Worm (Caenorhabditis elegans): ENCODE measurements around the gene cTel54X.2.

DNA sequence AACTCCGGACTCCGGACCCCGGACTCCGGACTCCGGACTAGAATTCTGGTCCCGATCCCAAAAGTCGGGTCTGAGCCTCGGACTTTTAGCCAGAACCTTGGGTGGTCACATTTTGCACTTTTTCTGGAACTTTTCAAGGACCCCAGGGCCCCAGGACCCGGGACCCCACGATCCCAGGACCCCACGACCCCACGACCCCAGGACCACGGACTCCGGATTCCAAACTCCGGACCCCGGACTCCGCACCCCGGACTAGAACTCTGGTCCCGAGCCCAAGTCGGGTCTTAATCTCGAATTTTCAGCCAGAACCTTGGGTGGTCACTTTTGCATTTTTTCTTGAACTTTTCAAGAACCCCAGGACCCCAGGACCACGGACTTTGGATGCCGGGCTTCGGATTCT is 39.6 kb downstream of the cTel54X.2 start:
- TF ChIP-seq unc-55 (GFP tag; optimal IDR thresholded peaks at IDR 0.05), result no peak
- TF ChIP-seq sox-4 (tag; optimal IDR thresholded peaks at IDR 0.05), result no peak
- TF ChIP-seq pag-3 (tag; optimal IDR thresholded peaks at IDR 0.05; ENCODE audit: borderline replicate concordance), result no peak
- no peak for TF ChIP-seq sox-2 (GFP tag; IDR thresholded peaks at IDR 0.05)
- no peak for TF ChIP-seq unc-42 (tag; optimal IDR thresholded peaks at IDR 0.05)
- TF ChIP-seq fkh-10 (GFP tag; optimal IDR thresholded peaks at IDR 0.05), result no peak
- TF ChIP-seq pha-4 (tag; optimal IDR thresholded peaks at IDR 0.05), result no peak
- TF ChIP-seq pqm-1 (tag; optimal IDR thresholded peaks at IDR 0.05), result no peak
- no peak for TF ChIP-seq pha-2 (tag; optimal IDR thresholded peaks at IDR 0.05)
- TF ChIP-seq Y22D7AL.16 (tag; optimal IDR thresholded peaks at IDR 0.05), result no peak
- TF ChIP-seq ceh-18 (tag; optimal IDR thresholded peaks at IDR 0.05), result no peak
- no peak for TF ChIP-seq ama-1 (optimal IDR thresholded peaks at IDR 0.05)
- no peak for TF ChIP-seq eyg-1 (tag; optimal IDR thresholded peaks at IDR 0.05)
- TF ChIP-seq ref-2 (tag; optimal IDR thresholded peaks at IDR 0.05), result no peak
